Worm (Caenorhabditis elegans) whole organism, L1 larva: ENCODE data around the gene nspc-9.

Experiments
- ceh-8 ChIP-seq: fragments of 200-800 bp; sonication (Bioruptor generic); optimal IDR thresholded peaks from 2 replicates; lab custom pipeline; 2018; ENCODE audit warnings: mild to moderate bottlenecking, missing genetic modification characterization, moderate library complexity, missing compliant biosample characterization
- ces-1 ChIP-seq: fragments of 150-350 bp; optimal IDR thresholded peaks from 2 replicates; lab custom pipeline; 2014; ENCODE audit warnings: missing biosample characterization, missing genetic modification reagents, missing genetic modification characterization
- mdl-1 ChIP-seq, 2 experiments: fragments of 150-350 bp; optimal IDR thresholded peaks; 2 replicates each; lab custom pipeline; 2014 to 2017; ENCODE audit warnings: missing biosample characterization in 2 of 2, missing genetic modification characterization in 2 of 2, inconsistent platforms in 1 of 2
- nhr-28 ChIP-seq: fragments of 150-350 bp; optimal IDR thresholded peaks from 2 replicates; lab custom pipeline; 2014; ENCODE audit warnings: missing biosample characterization, missing genetic modification characterization
- nhr-77 ChIP-seq: fragments of 150-350 bp; optimal IDR thresholded peaks from 2 replicates; lab custom pipeline; 2014; ENCODE audit warnings: missing biosample characterization, missing genetic modification characterization
- pqm-1 ChIP-seq: sonication (generic microtip); optimal IDR thresholded peaks from 3 replicates; lab custom pipeline; 2017; ENCODE audit warnings: missing biosample characterization, missing genetic modification characterization
- skn-1 ChIP-seq: fragments of 150-350 bp; optimal IDR thresholded peaks from 2 replicates; lab custom pipeline; 2014; ENCODE audit warnings: missing biosample characterization, missing genetic modification characterization
- tbx-2 ChIP-seq: sonication (generic microtip); optimal IDR thresholded peaks from 2 replicates; lab custom pipeline; 2016; ENCODE audit warnings: missing genetic modification characterization, missing compliant biosample characterization

- TF ChIP-seq ces-1 (GFP tag; lab: Kevin White, UChicago) (no peak), pqm-1 (tag; lab: Kevin White, UChicago) (no peak), tbx-2 (no peak), skn-1 (tag; lab: Kevin White, UChicago) (no peak), ceh-8 (no peak), mdl-1 (tag; optimal IDR thresholded peaks at IDR 0.05; lab: Kevin White, UChicago) (no peak), nhr-77 (tag; lab: Kevin White, UChicago) (no peak), nhr-28 (tag; lab: Kevin White, UChicago) (no peak)
Measured at ce11 chrX:12365388-12365787, 22.2 kb upstream of the nspc-9 start, which contains the start of gene F19H6.4.
